Fruit fly (Drosophila melanogaster): ENCODE results near the gene CG15258.

The CG15258 gene

dm6 chr2L:15325555-15326285 is 35.7 kb downstream of the CG15258 start (continued):
- TF ChIP-seq CG8924 (tag; optimal IDR thresholded peaks at IDR 0.05) (no peak), Pdp1 (GFP tag; optimal IDR thresholded peaks at IDR 0.05) (peak in 1 of 2 experiments; percentile 46), CG15479 (GFP tag; optimal IDR thresholded peaks at IDR 0.05) (peak; percentile 62), CG6654 (GFP tag; optimal IDR thresholded peaks at IDR 0.05) (no peak), h (optimal IDR thresholded peaks at IDR 0.05) (no peak), Tbp (GFP tag; optimal IDR thresholded peaks at IDR 0.05) (no peak), gt (GFP tag; IDR thresholded peaks at IDR 0.05) (0 out of 2 replicates have a peak, but pooled peaks have one; percentile 13), CG17568 (GFP tag; optimal IDR thresholded peaks at IDR 0.05) (no peak), sens (GFP tag) (peak; percentile 76), Trl (optimal IDR thresholded peaks at IDR 0.05) (no peak), Trl (GFP tag; optimal IDR thresholded peaks at IDR 0.05) (no peak), NFAT (GFP tag; IDR thresholded peaks at IDR 0.05) (no peak), pan (optimal IDR thresholded peaks at IDR 0.05) (no peak), pan (GFP tag; optimal IDR thresholded peaks at IDR 0.05 in 1 of 2, IDR thresholded peaks at IDR 0.05 in 1 of 2) (no peak), CG1603 (tag; optimal IDR thresholded peaks at IDR 0.05) (peak; percentile 14), Max (GFP tag; optimal IDR thresholded peaks at IDR 0.05) (no peak), sd (tag; optimal IDR thresholded peaks at IDR 0.05) (no peak), prd (optimal IDR thresholded peaks at IDR 0.05) (no peak), prd (GFP tag; IDR thresholded peaks at IDR 0.05) (peak; percentile 20; the same call in 1 of the 3 replicates), Gsc (GFP tag; IDR thresholded peaks at IDR 0.05) (no peak), Dad (GFP tag; optimal IDR thresholded peaks at IDR 0.05) (no peak), CG2116 (GFP tag; optimal IDR thresholded peaks at IDR 0.05) (no peak), wor (GFP tag; IDR thresholded peaks at IDR 0.05) (no peak), odd (GFP tag; optimal IDR thresholded peaks at IDR 0.05) (no peak), Lim3 (GFP tag; IDR thresholded peaks at IDR 0.05) (no peak), onecut (GFP tag; IDR thresholded peaks at IDR 0.05) (no peak), Sox102F (GFP tag; optimal IDR thresholded peaks at IDR 0.05) (peak; percentile 4), jing (GFP tag; optimal IDR thresholded peaks at IDR 0.05) (no peak), zf30C (GFP tag; optimal IDR thresholded peaks at IDR 0.05) (no peak), tx (GFP tag; optimal IDR thresholded peaks at IDR 0.05) (no peak), CG13296 (GFP tag; optimal IDR thresholded peaks at IDR 0.05) (no peak), dmrt11E (tag; optimal IDR thresholded peaks at IDR 0.05) (peak; percentile 53), HLH3B (GFP tag; IDR thresholded peaks at IDR 0.05) (no peak), chif (GFP tag; optimal IDR thresholded peaks at IDR 0.05) (no peak), p53 (GFP tag; optimal IDR thresholded peaks at IDR 0.05) (no peak), CG2712 (tag; optimal IDR thresholded peaks at IDR 0.05) (peak; percentile 12), CG6791 (GFP tag; IDR thresholded peaks at IDR 0.05; ENCODE audit: partially characterized antibody) (no peak), CG43689 (GFP tag; IDR thresholded peaks at IDR 0.05) (no peak), ssp (GFP tag; IDR thresholded peaks at IDR 0.05) (no peak), Hmr (GFP tag; optimal IDR thresholded peaks at IDR 0.05) (no peak), CG5245 (GFP tag; optimal IDR thresholded peaks at IDR 0.05) (no peak), CG4707 (GFP tag; optimal IDR thresholded peaks at IDR 0.05) (no peak), sima (GFP tag; optimal IDR thresholded peaks at IDR 0.05) (no peak), CG31441 (GFP tag; IDR thresholded peaks at IDR 0.05) (no peak), CG18619 (GFP tag; optimal IDR thresholded peaks at IDR 0.05) (no peak), fd64A (GFP tag; optimal IDR thresholded peaks at IDR 0.05) (no peak), ken (GFP tag; IDR thresholded peaks at IDR 0.05) (no peak), schlank (tag; optimal IDR thresholded peaks at IDR 0.05) (no peak), CG11085 (GFP tag; IDR thresholded peaks at IDR 0.05) (no peak), bsh (GFP tag; optimal IDR thresholded peaks at IDR 0.05) (peak in 1 of 2 experiments; percentile 15), Lpt (GFP tag; optimal IDR thresholded peaks at IDR 0.05) (no peak), CG9437 (GFP tag; optimal IDR thresholded peaks at IDR 0.05) (no peak)
